Fruit fly (Drosophila melanogaster) whole organism, prepupa: ENCODE data around the gene FucTB.

Source experiments
- CG11762 ChIP-seq: fragments of 200-800 bp; sonication (Bioruptor generic); optimal IDR thresholded peaks from 3 replicates; lab custom pipeline; 2016; ENCODE audit warnings: missing biosample characterization, missing genetic modification characterization; ENCODE audit not compliant: insufficient read depth
- CG15336 ChIP-seq: fragments of 200-800 bp; sonication (Bioruptor generic); IDR thresholded peaks from 2 replicates; pipeline ENCODE4 v1.3.6; 2022; ENCODE audit warnings: missing biosample characterization, missing genetic modification characterization
- CG6163 ChIP-seq: fragments of 200-800 bp; sonication (Bioruptor generic); IDR thresholded peaks from 3 replicates; pipeline ENCODE4 v1.3.6; 2022; ENCODE audit warnings: missing biosample characterization, missing genetic modification characterization
- CG6276 ChIP-seq: fragments of 200-800 bp; sonication (Bioruptor generic); optimal IDR thresholded peaks from 2 replicates; lab custom pipeline; 2017; ENCODE audit warnings: missing biosample characterization, mild to moderate bottlenecking, missing genetic modification characterization
- CG6792 ChIP-seq: fragments of 200-800 bp; sonication (Bioruptor generic); optimal IDR thresholded peaks from 3 replicates; lab custom pipeline; 2016; ENCODE audit warnings: missing biosample characterization, missing genetic modification characterization
- CG6808 ChIP-seq: fragments of 200-800 bp; sonication (Bioruptor generic); optimal IDR thresholded peaks from 3 replicates; lab custom pipeline; 2017; ENCODE audit warnings: missing biosample characterization, missing genetic modification characterization, mild to moderate bottlenecking, moderate library complexity, missing genetic modification reagents
- CG7368 ChIP-seq: fragments of 200-800 bp; sonication (Bioruptor generic); optimal IDR thresholded peaks from 3 replicates; lab custom pipeline; 2016; ENCODE audit warnings: missing biosample characterization, missing genetic modification characterization
- CG9139 ChIP-seq: fragments of 200-800 bp; sonication (Bioruptor generic); optimal IDR thresholded peaks from 3 replicates; lab custom pipeline; 2017; ENCODE audit warnings: missing biosample characterization, mild to moderate bottlenecking, missing genetic modification characterization
- Eip75B ChIP-seq: fragments of 200-800 bp; sonication (Bioruptor generic); optimal IDR thresholded peaks from 3 replicates; lab custom pipeline; 2016; ENCODE audit warnings: missing biosample characterization, missing genetic modification characterization
- Eip78C ChIP-seq: fragments of 200-800 bp; sonication (Bioruptor generic); peaks from one replicate; lab custom pipeline; 2016; ENCODE audit warnings: missing biosample characterization, missing genetic modification characterization
- Eip93F ChIP-seq: fragments of 200-800 bp; sonication (Bioruptor generic); optimal IDR thresholded peaks from 2 replicates; lab custom pipeline; 2016; ENCODE audit warnings: missing biosample characterization, mild to moderate bottlenecking, missing genetic modification characterization
- Hr38 ChIP-seq: sonication (Bioruptor generic); optimal IDR thresholded peaks from 2 replicates; lab custom pipeline; 2016; ENCODE audit warnings: missing biosample characterization, missing genetic modification characterization
- Hr4 ChIP-seq: fragments of 200-800 bp; sonication (Bioruptor generic); optimal IDR thresholded peaks from 3 replicates; lab custom pipeline; 2016; ENCODE audit warnings: missing biosample characterization, missing genetic modification characterization
- Met ChIP-seq: fragments of 200-800 bp; sonication (Bioruptor generic); optimal IDR thresholded peaks from 3 replicates; lab custom pipeline; 2016; ENCODE audit warnings: missing biosample characterization, missing genetic modification characterization
- Smox ChIP-seq: fragments of 200-800 bp; sonication (Bioruptor generic); optimal IDR thresholded peaks from 3 replicates; lab custom pipeline; 2016; ENCODE audit warnings: missing biosample characterization, missing genetic modification characterization
- Sox102F ChIP-seq: fragments of 200-800 bp; sonication (Bioruptor generic); optimal IDR thresholded peaks from 2 replicates; lab custom pipeline; 2016; ENCODE audit warnings: missing biosample characterization, mild to moderate bottlenecking, missing genetic modification characterization
- Sox14 ChIP-seq: fragments of 200-800 bp; sonication (Bioruptor generic); optimal IDR thresholded peaks from 3 replicates; lab custom pipeline; 2016; ENCODE audit warnings: missing biosample characterization, missing genetic modification characterization
- Sox15 ChIP-seq: fragments of 200-800 bp; sonication (Bioruptor generic); optimal IDR thresholded peaks from 3 replicates; lab custom pipeline; 2016; ENCODE audit warnings: missing biosample characterization, missing genetic modification characterization
- achi ChIP-seq: fragments of 200-800 bp; sonication (Bioruptor generic); optimal IDR thresholded peaks from 3 replicates; lab custom pipeline; 2016; ENCODE audit warnings: missing biosample characterization, missing genetic modification characterization
- acj6 ChIP-seq: fragments of 200-800 bp; sonication (Bioruptor generic); optimal IDR thresholded peaks from 3 replicates; lab custom pipeline; 2016; ENCODE audit warnings: missing biosample characterization, missing genetic modification characterization
- cyc ChIP-seq: fragments of 200-800 bp; sonication (Bioruptor generic); optimal IDR thresholded peaks from 3 replicates; lab custom pipeline; 2016; ENCODE audit warnings: missing biosample characterization, missing genetic modification characterization
- dac ChIP-seq: fragments of 200-800 bp; sonication (Bioruptor generic); optimal IDR thresholded peaks from 2 replicates; lab custom pipeline; 2017; ENCODE audit warnings: missing biosample characterization, mild to moderate bottlenecking, missing genetic modification characterization
- esn ChIP-seq: fragments of 200-800 bp; sonication (Bioruptor generic); optimal IDR thresholded peaks from 2 replicates; lab custom pipeline; 2016; ENCODE audit warnings: missing biosample characterization, mild to moderate bottlenecking, missing genetic modification characterization, moderate library complexity
- fd59A ChIP-seq: fragments of 200-800 bp; sonication (Bioruptor generic); optimal IDR thresholded peaks from 2 replicates; lab custom pipeline; 2017; ENCODE audit warnings: missing biosample characterization, mild to moderate bottlenecking, missing genetic modification characterization, missing genetic modification reagents
- fkh ChIP-seq: fragments of 200-800 bp; sonication (Bioruptor generic); optimal IDR thresholded peaks from 3 replicates; lab custom pipeline; 2017; ENCODE audit warnings: missing biosample characterization, mild to moderate bottlenecking, missing genetic modification characterization, moderate library complexity
- lz ChIP-seq: fragments of 200-800 bp; sonication (Bioruptor generic); optimal IDR thresholded peaks from 3 replicates; lab custom pipeline; 2016; ENCODE audit warnings: missing biosample characterization, missing genetic modification characterization
- spab ChIP-seq: fragments of 200-800 bp; sonication (Bioruptor generic); optimal IDR thresholded peaks from 2 replicates; lab custom pipeline; 2017; ENCODE audit warnings: missing biosample characterization, mild to moderate bottlenecking, missing genetic modification characterization, missing genetic modification reagents
- ss ChIP-seq, 2 experiments: fragments of 200-800 bp; sonication (Bioruptor generic); optimal IDR thresholded peaks; 2 replicates in 1 of 2; 3 replicates in 1 of 2; lab custom pipeline; 2017 to 2018; ENCODE audit warnings: mild to moderate bottlenecking in 2 of 2, missing biosample characterization in 2 of 2, missing genetic modification characterization in 2 of 2, moderate library complexity in 1 of 2
- svp ChIP-seq: fragments of 200-800 bp; sonication (Bioruptor generic); peaks from one replicate; lab custom pipeline; 2016; ENCODE audit warnings: missing biosample characterization, missing genetic modification characterization
- topi ChIP-seq: fragments of 200-800 bp; sonication (Bioruptor generic); optimal IDR thresholded peaks from 3 replicates; lab custom pipeline; 2016; ENCODE audit warnings: missing biosample characterization, missing genetic modification characterization
- vri ChIP-seq: fragments of 200-800 bp; sonication (Bioruptor generic); optimal IDR thresholded peaks from 3 replicates; lab custom pipeline; 2016; ENCODE audit warnings: missing biosample characterization, mild to moderate bottlenecking, missing genetic modification characterization

The FucTB gene

dm6 chr2L:9457865-9458264, 27.0 kb upstream of the FucTB start:
- TF ChIP-seq Met (peak; percentile 40), Eip78C (GFP tag; lab: Kevin White, UChicago) (peak; percentile 66), vri (GFP tag; lab: Kevin White, UChicago) (peak; percentile 18), fkh (GFP tag; lab: Kevin White, UChicago) (peak; percentile 18), Eip93F (GFP tag; lab: Kevin White, UChicago) (no peak), topi (GFP tag; lab: Kevin White, UChicago) (peak; percentile 5), Sox102F (peak; percentile 39), cyc (GFP tag; lab: Kevin White, UChicago) (no peak), esn (GFP tag; lab: Kevin White, UChicago) (peak; percentile 6)

dm6 chr2L:9457456-9457855, 26.6 kb upstream of the FucTB start:
- TF ChIP-seq svp (peak; percentile 69), fd59A (GFP tag; lab: Kevin White, UChicago) (no peak), ss (GFP tag; optimal IDR thresholded peaks at IDR 0.05; lab: Kevin White, UChicago) (no peak), Hr38 (GFP tag; lab: Kevin White, UChicago) (no peak), acj6 (GFP tag; lab: Kevin White, UChicago) (no peak)

- no peak for TF ChIP-seq spab (GFP tag; lab: Kevin White, UChicago)
- no peak for TF ChIP-seq CG6808 (GFP tag; lab: Kevin White, UChicago)
- no peak for TF ChIP-seq Sox15 (GFP tag; lab: Kevin White, UChicago)
- TF ChIP-seq CG15336 (GFP tag; lab: Robert Waterston, UW), result no peak
- TF ChIP-seq ss (GFP tag; optimal IDR thresholded peaks at IDR 0.05; lab: Kevin White, UChicago), result no peak
- no peak for TF ChIP-seq CG6276 (GFP tag; lab: Kevin White, UChicago)
- no peak for TF ChIP-seq svp
- no peak for TF ChIP-seq Hr4 (GFP tag; lab: Kevin White, UChicago)
- TF ChIP-seq Eip78C (GFP tag; lab: Kevin White, UChicago), result no peak
- no peak for TF ChIP-seq fd59A (GFP tag; lab: Kevin White, UChicago)
- TF ChIP-seq acj6 (GFP tag; lab: Kevin White, UChicago), result no peak
- TF ChIP-seq Met, result no peak
- TF ChIP-seq lz (GFP tag; lab: Kevin White, UChicago), result no peak
- no peak for TF ChIP-seq cyc (GFP tag; lab: Kevin White, UChicago)
- no peak for TF ChIP-seq esn (GFP tag; lab: Kevin White, UChicago)
- no peak for TF ChIP-seq CG11762 (GFP tag; lab: Kevin White, UChicago)
- no peak for TF ChIP-seq achi
- TF ChIP-seq Hr38 (GFP tag; lab: Kevin White, UChicago), result no peak
- TF ChIP-seq, all 60 proteins: peak for 0
These were observed 24.3 kb upstream of the FucTB start for dm6 chr2L:9455157-9455556.

- TF ChIP-seq Smox (GFP tag; lab: Kevin White, UChicago) (no peak), CG9139 (GFP tag; lab: Kevin White, UChicago) (no peak), Met (no peak), vri (GFP tag; lab: Kevin White, UChicago) (no peak), dac (GFP tag; lab: Kevin White, UChicago) (no peak), lz (GFP tag; lab: Kevin White, UChicago) (no peak), CG6163 (GFP tag; lab: Robert Waterston, UW) (no peak), CG6792 (no peak), achi (no peak), fkh (GFP tag; lab: Kevin White, UChicago) (no peak), Eip75B (GFP tag; lab: Kevin White, UChicago) (no peak), CG7368 (GFP tag; lab: Kevin White, UChicago) (no peak), svp (no peak), esn (GFP tag; lab: Kevin White, UChicago) (no peak), spab (GFP tag; lab: Kevin White, UChicago) (no peak), CG15336 (GFP tag; lab: Robert Waterston, UW) (no peak), Sox14 (no peak)
These were observed 23.7 kb upstream of the FucTB start for dm6 chr2L:9454369-9455054.
